Fruit fly (Drosophila melanogaster): ENCODE data around the gene Ccdc85.
A peak's percentile ranks its signal among the peaks of the same experiment; 100 is the strongest.

The Ccdc85 gene

DNA sequence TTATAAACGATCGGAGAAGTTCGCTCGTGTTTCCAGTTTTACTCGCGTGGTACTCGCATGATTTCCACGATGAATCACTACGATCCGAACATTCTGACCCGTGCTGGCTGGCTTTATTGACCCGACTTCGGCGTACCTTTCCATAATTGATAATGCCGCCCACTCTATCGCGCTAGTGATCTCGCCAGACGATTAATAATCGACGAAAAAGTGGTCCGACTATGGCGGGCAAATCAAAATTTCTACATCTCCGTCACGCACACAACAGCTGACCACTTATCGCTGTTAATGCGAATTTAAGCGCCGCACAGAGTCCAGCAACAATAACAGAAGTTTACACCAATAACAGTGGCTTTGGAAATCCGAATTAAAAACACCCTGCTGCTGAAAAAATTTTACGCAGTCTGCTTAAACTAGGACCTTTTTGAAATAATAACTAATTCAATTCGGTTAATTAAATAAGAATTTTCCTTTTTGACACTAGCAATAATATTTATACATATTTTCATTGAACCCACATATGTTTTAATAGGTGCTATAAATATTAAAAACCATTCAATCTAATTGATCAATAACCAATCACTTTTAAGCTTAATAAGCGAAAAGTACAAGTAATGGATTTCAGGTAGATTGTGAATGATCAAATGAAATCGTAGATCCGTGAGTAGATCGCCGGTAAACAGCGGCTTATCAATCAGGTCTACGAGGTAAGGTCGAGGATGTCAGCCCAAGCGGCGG, 56.8 kb downstream of the Ccdc85 start (continued):
- TF ChIP-seq CG34376 (GFP tag; optimal IDR thresholded peaks at IDR 0.05) (peak; percentile 63), CG4617 (GFP tag; optimal IDR thresholded peaks at IDR 0.05; ENCODE audit: borderline replicate concordance) (no peak), Rfx (GFP tag; IDR thresholded peaks at IDR 0.05) (peak; percentile 66; the same call in 1 of the 2 replicates), CG11696 (GFP tag; IDR thresholded peaks at IDR 0.05) (no peak), Hr78 (GFP tag; optimal IDR thresholded peaks at IDR 0.05) (peak in 1 of 2 experiments; percentile 6), Mrtf (GFP tag; IDR thresholded peaks at IDR 0.05) (peak; percentile 41; the same call in 2 of the 3 replicates), CG7963 (GFP tag; IDR thresholded peaks at IDR 0.05; ENCODE audit: partially characterized antibody) (0 out of 3 replicates have a peak, but pooled peaks have one; percentile 19), CG11093 (GFP tag; IDR thresholded peaks at IDR 0.05) (0 out of 3 replicates have a peak, but pooled peaks have one; percentile 9), Ptx1 (GFP tag; IDR thresholded peaks at IDR 0.05) (peak; percentile 52), CG3281 (GFP tag; optimal IDR thresholded peaks at IDR 0.05) (peak; percentile 66), CG30020 (tag; optimal IDR thresholded peaks at IDR 0.05) (no peak), CG18262 (tag; optimal IDR thresholded peaks at IDR 0.05) (peak; percentile 60), CG17385 (GFP tag; optimal IDR thresholded peaks at IDR 0.05) (no peak), CG33213 (GFP tag; optimal IDR thresholded peaks at IDR 0.05) (no peak), D (optimal IDR thresholded peaks at IDR 0.05) (no peak), D (GFP tag; optimal IDR thresholded peaks at IDR 0.05) (no peak), oc (tag; optimal IDR thresholded peaks at IDR 0.05) (no peak), Deaf1 (tag; optimal IDR thresholded peaks at IDR 0.05) (peak; percentile 41), ac (GFP tag; optimal IDR thresholded peaks at IDR 0.05) (no peak), Dip3 (GFP tag; optimal IDR thresholded peaks at IDR 0.05) (peak; percentile 37), grau (tag; optimal IDR thresholded peaks at IDR 0.05) (peak; percentile 53), Sry-δ (GFP tag; optimal IDR thresholded peaks at IDR 0.05) (peak; percentile 34), Sin3A (optimal IDR thresholded peaks at IDR 0.05) (no peak), CG7786 (GFP tag; optimal IDR thresholded peaks at IDR 0.05) (peak; percentile 41), fd102C (GFP tag; optimal IDR thresholded peaks at IDR 0.05) (no peak), BEAF-32 (GFP tag; optimal IDR thresholded peaks at IDR 0.05) (peak; percentile 50), CG12942 (GFP tag; optimal IDR thresholded peaks at IDR 0.05) (peak; percentile 30), Optix (GFP tag; IDR thresholded peaks at IDR 0.05) (no peak), bab2 (GFP tag; optimal IDR thresholded peaks at IDR 0.05) (peak; percentile 25), Opbp (GFP tag; IDR thresholded peaks at IDR 0.05; ENCODE audit: partially characterized antibody) (0 out of 3 replicates have a peak, but pooled peaks have one; percentile 52), CG30403 (GFP tag; optimal IDR thresholded peaks at IDR 0.05) (peak; percentile 70), ara (GFP tag; IDR thresholded peaks at IDR 0.05) (0 out of 2 replicates have a peak, but pooled peaks have one; percentile 25), CG18764 (GFP tag; optimal IDR thresholded peaks at IDR 0.05) (no peak), CG17568 (GFP tag; optimal IDR thresholded peaks at IDR 0.05) (no peak), CG1832 (GFP tag; optimal IDR thresholded peaks at IDR 0.05) (no peak), CG2889 (GFP tag; IDR thresholded peaks at IDR 0.05) (no peak), br (optimal IDR thresholded peaks at IDR 0.05) (no peak), CG12391 (tag; optimal IDR thresholded peaks at IDR 0.05) (peak; percentile 43), CG9437 (GFP tag; optimal IDR thresholded peaks at IDR 0.05) (peak; percentile 56), pan (optimal IDR thresholded peaks at IDR 0.05) (no peak), pan (GFP tag; optimal IDR thresholded peaks at IDR 0.05 in 1 of 2, IDR thresholded peaks at IDR 0.05 in 1 of 2) (peak in 1 of 2 experiments; percentile 57), fd3F (GFP tag; optimal IDR thresholded peaks at IDR 0.05) (peak; percentile 15), tin (GFP tag; optimal IDR thresholded peaks at IDR 0.05) (peak; percentile 31), CG15514 (GFP tag; optimal IDR thresholded peaks at IDR 0.05) (no peak)

Measured in whole organism, embryonic.